Worm (Caenorhabditis elegans) whole organism, L3 larva: ENCODE results near the gene dct-6.
A peak's percentile ranks its signal among the peaks of the same experiment; 100 is the strongest.

Source experiments
- ZK546.5 ChIP-seq: sonication (generic microtip); optimal IDR thresholded peaks from 2 replicates; lab custom pipeline; 2017; ENCODE audit warnings: missing biosample characterization, missing genetic modification characterization
- aly-2 ChIP-seq: fragments of 150-350 bp; optimal IDR thresholded peaks from 2 replicates; lab custom pipeline; 2014; ENCODE audit warnings: missing biosample characterization, missing genetic modification characterization
- ama-1 ChIP-seq: fragments of 150-350 bp; optimal IDR thresholded peaks from 2 replicates; lab custom pipeline; 2018
- ceh-16 ChIP-seq: sonication (generic microtip); optimal IDR thresholded peaks from 2 replicates; lab custom pipeline; 2017; ENCODE audit warnings: missing biosample characterization, missing genetic modification characterization
- ceh-28 ChIP-seq: fragments of 150-350 bp; optimal IDR thresholded peaks from 2 replicates; lab custom pipeline; 2014; ENCODE audit warnings: missing biosample characterization, missing genetic modification reagents, missing genetic modification characterization
- ceh-82 ChIP-seq: fragments of 150-350 bp; optimal IDR thresholded peaks from 2 replicates; lab custom pipeline; 2014; ENCODE audit warnings: missing biosample characterization, missing genetic modification characterization
- egl-5 ChIP-seq: fragments of 150-350 bp; optimal IDR thresholded peaks from 2 replicates; lab custom pipeline; 2017; ENCODE audit warnings: missing biosample characterization, missing genetic modification reagents, missing genetic modification characterization, inconsistent platforms
- elt-1 ChIP-seq: fragments of 150-350 bp; optimal IDR thresholded peaks from 2 replicates; lab custom pipeline; 2014; ENCODE audit warnings: missing biosample characterization, missing genetic modification characterization
- elt-2 ChIP-seq: sonication (generic microtip); optimal IDR thresholded peaks from 2 replicates; lab custom pipeline; 2016; ENCODE audit warnings: missing genetic modification reagents, mild to moderate bottlenecking, missing genetic modification characterization, missing compliant biosample characterization
- elt-3 ChIP-seq, 3 experiments: fragments of 150-350 bp in 1 of 3; sonication (generic microtip) in 2 of 3; optimal IDR thresholded peaks; 2 replicates in 2 of 3; 4 replicates in 1 of 3; lab custom pipeline; 2014 to 2017; ENCODE audit warnings: missing biosample characterization in 3 of 3, missing genetic modification characterization in 3 of 3
- fkh-10 ChIP-seq: sonication (generic microtip); optimal IDR thresholded peaks from 2 replicates; lab custom pipeline; 2017; ENCODE audit warnings: missing biosample characterization, missing genetic modification reagents, missing genetic modification characterization
- fkh-2 ChIP-seq: fragments of 150-350 bp; optimal IDR thresholded peaks from 2 replicates; lab custom pipeline; 2014; ENCODE audit warnings: missing biosample characterization, missing genetic modification reagents, missing genetic modification characterization
- fos-1 ChIP-seq: fragments of 150-350 bp; optimal IDR thresholded peaks from 2 replicates; lab custom pipeline; 2014; ENCODE audit warnings: missing biosample characterization, missing genetic modification characterization
- hmg-11 ChIP-seq: sonication (generic microtip); optimal IDR thresholded peaks from 2 replicates; lab custom pipeline; 2016; ENCODE audit warnings: missing genetic modification characterization, missing compliant biosample characterization
- lin-15B ChIP-seq: fragments of 150-350 bp; optimal IDR thresholded peaks from 2 replicates; lab custom pipeline; 2014; ENCODE audit warnings: missing biosample characterization, missing genetic modification characterization
- lin-39 ChIP-seq: fragments of 150-350 bp; optimal IDR thresholded peaks from 2 replicates; lab custom pipeline; 2018; ENCODE audit warnings: missing biosample characterization, missing genetic modification reagents, missing genetic modification characterization
- nfya-1 ChIP-seq: sonication (generic microtip); optimal IDR thresholded peaks from 2 replicates; lab custom pipeline; 2017; ENCODE audit warnings: missing genetic modification characterization, mild to moderate bottlenecking, missing compliant biosample characterization, antibody characterized with exemption, moderate library complexity; ENCODE audit not compliant: insufficient read depth
- nhr-11 ChIP-seq: fragments of 150-350 bp; optimal IDR thresholded peaks from 2 replicates; lab custom pipeline; 2014; ENCODE audit warnings: missing biosample characterization, missing genetic modification characterization
- nhr-12 ChIP-seq: fragments of 150-350 bp; optimal IDR thresholded peaks from 2 replicates; lab custom pipeline; 2014; ENCODE audit warnings: missing biosample characterization, missing genetic modification characterization
- nhr-237 ChIP-seq: fragments of 150-350 bp; optimal IDR thresholded peaks from 2 replicates; lab custom pipeline; 2014; ENCODE audit warnings: missing biosample characterization, missing genetic modification characterization
- nhr-25 ChIP-seq: sonication (generic microtip); optimal IDR thresholded peaks from 2 replicates; lab custom pipeline; 2017; ENCODE audit warnings: missing biosample characterization, missing genetic modification characterization
- nhr-67 ChIP-seq: fragments of 150-350 bp; optimal IDR thresholded peaks from 2 replicates; lab custom pipeline; 2014; ENCODE audit warnings: missing biosample characterization, missing genetic modification characterization
- nhr-76 ChIP-seq: fragments of 150-350 bp; sonication (generic microtip); optimal IDR thresholded peaks from 5 replicates; lab custom pipeline; 2014; ENCODE audit warnings: missing biosample characterization, missing genetic modification characterization
- nhr-77 ChIP-seq: fragments of 150-350 bp; optimal IDR thresholded peaks from 2 replicates; lab custom pipeline; 2014; ENCODE audit warnings: missing biosample characterization, missing genetic modification characterization
- pha-4 ChIP-seq: fragments of 150-350 bp; optimal IDR thresholded peaks from 2 replicates; lab custom pipeline; 2014; ENCODE audit warnings: missing biosample characterization, missing genetic modification reagents, missing genetic modification characterization
- sea-2 ChIP-seq: fragments of 150-350 bp; sonication (generic microtip); optimal IDR thresholded peaks from 4 replicates; lab custom pipeline; 2014; ENCODE audit warnings: missing biosample characterization, missing genetic modification reagents, missing genetic modification characterization
- tbx-2 ChIP-seq: sonication (generic microtip); optimal IDR thresholded peaks from 2 replicates; lab custom pipeline; 2016; ENCODE audit warnings: mild to moderate bottlenecking, missing genetic modification characterization, missing compliant biosample characterization

dct-6 gene

ce11 chrIII:5992043-5992442, 25.8 kb downstream of the dct-6 start:
- TF ChIP-seq fkh-10 = peak; percentile 22
- TF ChIP-seq nhr-237 = no peak
- TF ChIP-seq lin-15B (tag; lab: Kevin White, UChicago) = no peak
- no peak for TF ChIP-seq nhr-12 (tag; lab: Kevin White, UChicago)

- TF ChIP-seq fkh-10 (no peak), fos-1 (no peak), nhr-76 (tag; lab: Kevin White, UChicago) (no peak), lin-15B (tag; lab: Kevin White, UChicago) (no peak), ceh-16 (tag; lab: Kevin White, UChicago) (no peak), nhr-237 (no peak), ceh-28 (no peak), pha-4 (tag; lab: Kevin White, UChicago) (no peak), nhr-67 (no peak), elt-2 (tag; lab: Kevin White, UChicago) (no peak), hmg-11 (no peak), nfya-1 (no peak), elt-3 (tag; optimal IDR thresholded peaks at IDR 0.05; lab: Kevin White, UChicago) (no peak), aly-2 (tag; lab: Kevin White, UChicago) (no peak)
These were observed 26.7 kb downstream of the dct-6 start, which contains the start of gene T04C9.1 for ce11 chrIII:5992913-5993312. Gene T04C9.1 (plus strand): TSS chrIII:5993213.

- TF ChIP-seq nhr-25 (tag; lab: Kevin White, UChicago) = no peak
- TF ChIP-seq nhr-11 (tag; lab: Kevin White, UChicago) = no peak
- TF ChIP-seq ceh-82 (tag; lab: Kevin White, UChicago) = no peak
- no peak for TF ChIP-seq tbx-2 (tag; lab: Kevin White, UChicago)
- no peak for TF ChIP-seq ceh-28
- TF ChIP-seq ama-1 (lab: Kevin White, UChicago) = no peak
- TF ChIP-seq nhr-67 = no peak
- TF ChIP-seq fos-1 = no peak
- no peak for TF ChIP-seq sea-2 (GFP tag; lab: Kevin White, UChicago)
- no peak for TF ChIP-seq egl-5 (tag; lab: Kevin White, UChicago)
These were observed 32.4 kb downstream of the dct-6 start for ce11 chrIII:5998640-5999039.

ce11 chrIII:5999629-6000028, 33.4 kb downstream of the dct-6 start:
- TF ChIP-seq hmg-11 = peak; percentile 59
- peak; percentile 1 for TF ChIP-seq fkh-10
- peak; percentile 67 for TF ChIP-seq nfya-1
- TF ChIP-seq tbx-2 (tag; lab: Kevin White, UChicago) = no peak
- peak; percentile 70 for TF ChIP-seq lin-39 (tag; lab: Kevin White, UChicago)
- TF ChIP-seq fkh-2 = no peak

ce11 chrIII:6002024-6002423, 35.8 kb downstream of the dct-6 start:
- TF ChIP-seq ZK546.5 (tag; lab: Kevin White, UChicago) (no peak), lin-39 (tag; lab: Kevin White, UChicago) (peak; percentile 16)

ce11 chrIII:6006453-6006852, 40.2 kb downstream of the dct-6 start:
- TF ChIP-seq nhr-77 (tag; lab: Kevin White, UChicago) (peak; percentile 2), lin-39 (tag; lab: Kevin White, UChicago) (no peak)

ce11 chrIII:6008989-6009610, 42.9 kb downstream of the dct-6 start, which contains the start of the genes gcna-1 and eftu-2:
Gene gcna-1 (minus strand): TSS chrIII:6009084.
Gene eftu-2 (plus strand): TSS chrIII:6009560.
- TF ChIP-seq lin-15B (tag; lab: Kevin White, UChicago) = peak; percentile 70
- no peak for TF ChIP-seq ceh-82 (tag; lab: Kevin White, UChicago)

ce11 chrIII:6011310-6011709, 45.1 kb downstream of the dct-6 start:
- TF ChIP-seq ama-1 (lab: Kevin White, UChicago) (no peak), elt-1 (tag; lab: Kevin White, UChicago) (no peak), ceh-28 (no peak), ceh-16 (tag; lab: Kevin White, UChicago) (no peak), nhr-11 (tag; lab: Kevin White, UChicago) (no peak)
